Fruit fly (Drosophila melanogaster) whole organism, embryonic: Measurements from ENCODE around the gene CG15717.

ENCODE experiments used
- Antp ChIP-seq: fragments of 200-800 bp; sonication (Bioruptor generic); optimal IDR thresholded peaks from 3 replicates; lab custom pipeline; 2016; ENCODE audit warnings: missing biosample characterization, missing genetic modification characterization
- B-H2 ChIP-seq: fragments of 200-800 bp; sonication (Bioruptor generic); optimal IDR thresholded peaks from 2 replicates; lab custom pipeline; 2018; ENCODE audit warnings: missing biosample characterization, mild to moderate bottlenecking, missing genetic modification characterization
- C15 ChIP-seq: fragments of 200-800 bp; sonication (Bioruptor generic); IDR thresholded peaks from 3 replicates; pipeline ENCODE4 v1.3.6; 2022; ENCODE audit warnings: missing biosample characterization, missing genetic modification characterization
- CG10274 ChIP-seq: fragments of 200-800 bp; sonication (Bioruptor generic); optimal IDR thresholded peaks from 3 replicates; lab custom pipeline; 2017; ENCODE audit warnings: missing biosample characterization, mild to moderate bottlenecking, missing genetic modification characterization
- CG10462 ChIP-seq: fragments of 200-800 bp; sonication (Bioruptor generic); optimal IDR thresholded peaks from 2 replicates; lab custom pipeline; 2016; ENCODE audit warnings: missing biosample characterization, missing genetic modification characterization
- CG11093 ChIP-seq: fragments of 200-800 bp; sonication (Bioruptor generic); IDR thresholded peaks from 3 replicates; pipeline ENCODE4 v1.3.6; 2022; ENCODE audit warnings: missing biosample characterization, missing genetic modification characterization
- CG13123 ChIP-seq: fragments of 200-800 bp; sonication (Bioruptor generic); optimal IDR thresholded peaks from 2 replicates; lab custom pipeline; 2016; ENCODE audit warnings: missing biosample characterization, missing genetic modification characterization
- CG13775 ChIP-seq: fragments of 200-800 bp; sonication (Bioruptor generic); optimal IDR thresholded peaks from 3 replicates; lab custom pipeline; 2017; ENCODE audit warnings: missing biosample characterization, mild to moderate bottlenecking, missing genetic modification characterization
- CG14050 ChIP-seq: fragments of 200-800 bp; sonication (Bioruptor generic); IDR thresholded peaks from 3 replicates; pipeline ENCODE4 v1.3.6; 2022; ENCODE audit warnings: missing biosample characterization, missing genetic modification characterization
- CG15073 ChIP-seq: fragments of 200-800 bp; sonication (Bioruptor generic); optimal IDR thresholded peaks from 2 replicates; lab custom pipeline; 2016; ENCODE audit warnings: missing biosample characterization, missing genetic modification characterization
- CG15514 ChIP-seq: fragments of 200-800 bp; sonication (Bioruptor generic); optimal IDR thresholded peaks from 3 replicates; lab custom pipeline; 2017; ENCODE audit warnings: missing biosample characterization, missing genetic modification characterization, mild to moderate bottlenecking, moderate library complexity, missing genetic modification reagents
- CG1647 ChIP-seq: fragments of 200-800 bp; sonication (Bioruptor generic); optimal IDR thresholded peaks from 3 replicates; lab custom pipeline; 2016; ENCODE audit warnings: missing biosample characterization, missing genetic modification characterization
- CG18011 ChIP-seq: fragments of 200-800 bp; sonication (Bioruptor generic); optimal IDR thresholded peaks from 2 replicates; lab custom pipeline; 2017; ENCODE audit warnings: missing biosample characterization, missing genetic modification characterization, mild to moderate bottlenecking, moderate library complexity, missing genotype
- CG1832 ChIP-seq: fragments of 200-800 bp; sonication (Bioruptor generic); optimal IDR thresholded peaks from 2 replicates; lab custom pipeline; 2017; ENCODE audit warnings: missing biosample characterization, mild to moderate bottlenecking, missing genetic modification characterization, inconsistent platforms
- CG18476 ChIP-seq: fragments of 200-800 bp; sonication (Bioruptor generic); optimal IDR thresholded peaks from 2 replicates; lab custom pipeline; 2016; ENCODE audit warnings: missing biosample characterization, mild to moderate bottlenecking, missing genetic modification characterization
- CG18619 ChIP-seq: fragments of 200-800 bp; sonication (Bioruptor generic); optimal IDR thresholded peaks from 3 replicates; lab custom pipeline; 2017; ENCODE audit warnings: missing biosample characterization, mild to moderate bottlenecking, missing genetic modification characterization
- CG2889 ChIP-seq: fragments of 200-800 bp; sonication (Bioruptor generic); IDR thresholded peaks from 3 replicates; pipeline ENCODE4 v1.3.6; 2022; ENCODE audit warnings: missing biosample characterization, missing genetic modification characterization
- CG31365 ChIP-seq: fragments of 200-800 bp; sonication (Bioruptor generic); optimal IDR thresholded peaks from 2 replicates; lab custom pipeline; 2018; ENCODE audit warnings: missing biosample characterization, mild to moderate bottlenecking, missing genetic modification characterization
- CG3163 ChIP-seq: fragments of 200-800 bp; sonication (Bioruptor generic); optimal IDR thresholded peaks from 3 replicates; lab custom pipeline; 2016; ENCODE audit warnings: missing biosample characterization, missing genetic modification characterization
- CG33557 ChIP-seq: fragments of 200-800 bp; sonication (Bioruptor generic); optimal IDR thresholded peaks from 2 replicates; lab custom pipeline; 2019; ENCODE audit warnings: missing biosample characterization, mild to moderate bottlenecking, missing genetic modification characterization, moderate library complexity
- CG6813 ChIP-seq: fragments of 200-800 bp; sonication (Bioruptor generic); optimal IDR thresholded peaks from 2 replicates; lab custom pipeline; 2017; ENCODE audit warnings: missing biosample characterization, missing genetic modification characterization, mild to moderate bottlenecking, moderate library complexity, missing genetic modification reagents
- CG7928 ChIP-seq: fragments of 200-800 bp; sonication (Bioruptor generic); optimal IDR thresholded peaks from 2 replicates; lab custom pipeline; 2017; ENCODE audit warnings: missing biosample characterization, mild to moderate bottlenecking, missing genetic modification characterization
- CG8359 ChIP-seq: fragments of 200-800 bp; sonication (Bioruptor generic); optimal IDR thresholded peaks from 2 replicates; lab custom pipeline; 2017; ENCODE audit warnings: missing biosample characterization, mild to moderate bottlenecking, missing genetic modification characterization, borderline replicate concordance
- CG9932 ChIP-seq: fragments of 200-800 bp; sonication (Bioruptor generic); IDR thresholded peaks from 2 replicates; pipeline ENCODE4 v1.3.6; 2022; ENCODE audit warnings: missing biosample characterization, missing genetic modification characterization
- Camta ChIP-seq: fragments of 200-800 bp; sonication (Bioruptor generic); optimal IDR thresholded peaks from 2 replicates; lab custom pipeline; 2016; ENCODE audit warnings: missing biosample characterization, missing genetic modification characterization
- CrebB ChIP-seq: fragments of 200-800 bp; sonication (Bioruptor generic); optimal IDR thresholded peaks from 3 replicates; lab custom pipeline; 2018; ENCODE audit warnings: missing biosample characterization, mild to moderate bottlenecking, missing genetic modification characterization
- D19A ChIP-seq: fragments of 200-800 bp; optimal IDR thresholded peaks from 3 replicates; lab custom pipeline; 2019; ENCODE audit warnings: missing biosample characterization, mild to moderate bottlenecking, missing genetic modification characterization, moderate library complexity
- Dek ChIP-seq: fragments of 200-800 bp; sonication (Bioruptor generic); optimal IDR thresholded peaks from 3 replicates; lab custom pipeline; 2019; ENCODE audit warnings: missing biosample characterization, mild to moderate bottlenecking, missing genetic modification characterization, moderate library complexity
- HHEX ChIP-seq: fragments of 200-800 bp; sonication (Bioruptor generic); optimal IDR thresholded peaks from 3 replicates; lab custom pipeline; 2017; ENCODE audit warnings: missing biosample characterization, mild to moderate bottlenecking, missing genetic modification characterization, missing genetic modification reagents
- Hey ChIP-seq: fragments of 200-800 bp; sonication (Bioruptor generic); optimal IDR thresholded peaks from 3 replicates; lab custom pipeline; 2018; ENCODE audit warnings: missing biosample characterization, mild to moderate bottlenecking, missing genetic modification characterization
- HmgD ChIP-seq: fragments of 200-800 bp; sonication (Bioruptor generic); optimal IDR thresholded peaks from 3 replicates; lab custom pipeline; 2016; ENCODE audit warnings: missing biosample characterization, missing genetic modification characterization
- HmgZ ChIP-seq: fragments of 200-800 bp; sonication (Bioruptor generic); optimal IDR thresholded peaks from 2 replicates; lab custom pipeline; 2018; ENCODE audit warnings: missing biosample characterization, mild to moderate bottlenecking, missing genetic modification characterization
- Hr3 ChIP-seq: fragments of 200-800 bp; sonication (Bioruptor generic); optimal IDR thresholded peaks from 3 replicates; lab custom pipeline; 2016; ENCODE audit warnings: missing biosample characterization, missing genetic modification characterization
- Mad ChIP-seq: fragments of 200-800 bp; sonication (Bioruptor generic); optimal IDR thresholded peaks from 2 replicates; lab custom pipeline; 2016; ENCODE audit warnings: missing biosample characterization, missing genetic modification characterization
- Mes4 ChIP-seq: fragments of 200-800 bp; sonication (Bioruptor generic); optimal IDR thresholded peaks from 2 replicates; lab custom pipeline; 2016; ENCODE audit warnings: missing biosample characterization, missing genetic modification characterization
- NC2β ChIP-seq: fragments of 200-800 bp; sonication (Bioruptor generic); optimal IDR thresholded peaks from 2 replicates; lab custom pipeline; 2016; ENCODE audit warnings: missing biosample characterization, missing genetic modification characterization
- Oli ChIP-seq: fragments of 200-800 bp; sonication (Bioruptor generic); optimal IDR thresholded peaks from 2 replicates; lab custom pipeline; 2018; ENCODE audit warnings: missing biosample characterization, mild to moderate bottlenecking, missing genetic modification characterization, moderate library complexity
- YL-1 ChIP-seq: fragments of 200-800 bp; sonication (Bioruptor generic); optimal IDR thresholded peaks from 3 replicates; lab custom pipeline; 2017; ENCODE audit warnings: missing biosample characterization, mild to moderate bottlenecking, missing genetic modification characterization
- ato ChIP-seq: fragments of 200-800 bp; sonication (Bioruptor generic); IDR thresholded peaks from 2 replicates; pipeline ENCODE4 v1.3.6; 2022; ENCODE audit warnings: missing biosample characterization, missing genetic modification characterization; ENCODE audit not compliant: partially characterized antibody
- az2 ChIP-seq: fragments of 200-800 bp; sonication (Bioruptor generic); optimal IDR thresholded peaks from 3 replicates; lab custom pipeline; 2016; ENCODE audit warnings: missing biosample characterization, missing genetic modification characterization
- corto ChIP-seq: fragments of 200-800 bp; sonication (Bioruptor generic); optimal IDR thresholded peaks from 2 replicates; lab custom pipeline; 2016; ENCODE audit warnings: missing biosample characterization, mild to moderate bottlenecking, missing genetic modification characterization, moderate library complexity
- dati ChIP-seq: fragments of 200-800 bp; sonication (Bioruptor generic); IDR thresholded peaks from 2 replicates; pipeline ENCODE4 v1.3.6; 2022; ENCODE audit warnings: missing biosample characterization, missing genetic modification characterization
- emc ChIP-seq: fragments of 200-800 bp; sonication (Bioruptor generic); optimal IDR thresholded peaks from 2 replicates; lab custom pipeline; 2016; ENCODE audit warnings: missing biosample characterization, missing genetic modification characterization
- fru ChIP-seq: fragments of >200 bp; optimal IDR thresholded peaks from 2 replicates; lab custom pipeline; 2017
- fu2 ChIP-seq: fragments of 200-800 bp; sonication (Bioruptor generic); optimal IDR thresholded peaks from 2 replicates; lab custom pipeline; 2016; ENCODE audit warnings: missing biosample characterization, missing genetic modification characterization
- lmd ChIP-seq: fragments of 200-800 bp; sonication (Bioruptor generic); IDR thresholded peaks from 2 replicates; pipeline ENCODE4 v1.3.6; 2022; ENCODE audit warnings: missing biosample characterization, missing genetic modification characterization
- nerfin-1 ChIP-seq: fragments of 200-800 bp; sonication (Bioruptor generic); optimal IDR thresholded peaks from 3 replicates; lab custom pipeline; 2019; ENCODE audit warnings: missing biosample characterization, mild to moderate bottlenecking, missing genetic modification characterization, moderate library complexity
- otp ChIP-seq: fragments of 200-800 bp; sonication (Bioruptor generic); IDR thresholded peaks from 3 replicates; pipeline ENCODE4, ENCODE4 v1.3.6; 2022; ENCODE audit warnings: missing biosample characterization, missing genetic modification characterization
- p53 ChIP-seq: fragments of 200-800 bp; sonication (Bioruptor generic); optimal IDR thresholded peaks from 2 replicates; lab custom pipeline; 2016; ENCODE audit warnings: missing biosample characterization, missing genetic modification characterization
- pnt ChIP-seq: fragments of 200-800 bp; sonication (Bioruptor generic); optimal IDR thresholded peaks from 3 replicates; lab custom pipeline; 2016; ENCODE audit warnings: missing biosample characterization, missing genetic modification characterization
- so ChIP-seq: fragments of 200-800 bp; sonication (Bioruptor generic); IDR thresholded peaks from 3 replicates; pipeline ENCODE4 v1.3.6; 2022; ENCODE audit warnings: missing biosample characterization, missing genetic modification characterization
- sug ChIP-seq: fragments of 200-800 bp; optimal IDR thresholded peaks from 2 replicates; lab custom pipeline; 2019; ENCODE audit warnings: missing biosample characterization, mild to moderate bottlenecking, missing genetic modification characterization, moderate library complexity

The CG15717 gene

dm6 chrX:13128750-13129152 lies at the start of gene CG15717, which contains the start of the genes CG32638 and MFS10 (continued):
- peak; percentile 25 for TF ChIP-seq Mad
- no peak for TF ChIP-seq pnt (GFP tag; lab: Kevin White, UChicago)
- no peak for TF ChIP-seq Hr3 (GFP tag; lab: Kevin White, UChicago)
- no peak for TF ChIP-seq CG18476 (GFP tag; lab: Kevin White, UChicago)
- no peak for TF ChIP-seq p53
- no peak for TF ChIP-seq HHEX (GFP tag; lab: Kevin White, UChicago)
- no peak; the same call in 2 of the 3 replicates for TF ChIP-seq so (GFP tag; lab: Robert Waterston, UW)
- no peak for TF ChIP-seq CG15073
- no peak for TF ChIP-seq B-H2
- TF ChIP-seq CG13123 = no peak
- no peak for TF ChIP-seq lmd (GFP tag; lab: Robert Waterston, UW)
- peak; percentile 30 for TF ChIP-seq sug
- TF ChIP-seq emc (GFP tag; lab: Kevin White, UChicago) = no peak
- TF ChIP-seq CG8359 = no peak
- no peak for TF ChIP-seq CG1647 (GFP tag; lab: Kevin White, UChicago)
- TF ChIP-seq YL-1 (GFP tag; lab: Kevin White, UChicago) = peak; percentile 9
- peak; percentile 30; the same call in 1 of the 2 replicates for TF ChIP-seq CG9932 (GFP tag; lab: Robert Waterston, UW)
- TF ChIP-seq otp = no peak
- TF ChIP-seq CG11093 = no peak
- peak; percentile 8 for TF ChIP-seq Mes4
- TF ChIP-seq C15 (GFP tag; lab: Robert Waterston, UW) = no peak
- no peak for TF ChIP-seq CG13775 (GFP tag; lab: Kevin White, UChicago)
- TF ChIP-seq Antp = no peak
- no peak for TF ChIP-seq CG10274 (GFP tag; lab: Kevin White, UChicago)
- no peak for TF ChIP-seq NC2β
- no peak for TF ChIP-seq fru (lab: Kevin White, UChicago)
- no peak for TF ChIP-seq az2 (GFP tag; lab: Kevin White, UChicago)
- peak; percentile 22 for TF ChIP-seq CG18619 (GFP tag; lab: Kevin White, UChicago)
- TF ChIP-seq CG3163 (GFP tag; lab: Kevin White, UChicago) = no peak
- TF ChIP-seq Camta (GFP tag; lab: Kevin White, UChicago) = no peak
- TF ChIP-seq CG15514 = peak; percentile 78
- TF ChIP-seq HmgD (GFP tag; lab: Kevin White, UChicago) = peak; percentile 9
- no peak for TF ChIP-seq CG33557 (GFP tag; lab: Kevin White, UChicago)
- no peak for TF ChIP-seq Dek (tag; lab: Kevin White, UChicago)
- TF ChIP-seq CG31365 (tag; lab: Kevin White, UChicago) = peak; percentile 72
- no peak for TF ChIP-seq CG7928 (GFP tag; lab: Kevin White, UChicago)
- TF ChIP-seq CG6813 (GFP tag; lab: Kevin White, UChicago) = no peak
- no peak for TF ChIP-seq D19A (tag; lab: Kevin White, UChicago)
- no peak for TF ChIP-seq CG10462
- TF ChIP-seq CG18011 (GFP tag; lab: Kevin White, UChicago) = no peak
- TF ChIP-seq CG2889 (GFP tag; lab: Robert Waterston, UW) = no peak
- TF ChIP-seq corto = no peak
- TF ChIP-seq HmgZ (tag; lab: Kevin White, UChicago) = peak; percentile 83
- no peak for TF ChIP-seq fu2 (GFP tag; lab: Kevin White, UChicago)
- peak; percentile 4 for TF ChIP-seq nerfin-1 (tag; lab: Kevin White, UChicago)
- 0 out of 2 replicates have a peak, but pooled peaks have one; percentile 21 for TF ChIP-seq ato (GFP tag; lab: Robert Waterston, UW)
- TF ChIP-seq CrebB = peak; percentile 45
- no peak for TF ChIP-seq Hey (tag; lab: Kevin White, UChicago)
- TF ChIP-seq CG1832 (GFP tag; lab: Kevin White, UChicago) = no peak
- no peak for TF ChIP-seq dati (GFP tag; lab: Robert Waterston, UW)
- no peak for TF ChIP-seq CG14050 (GFP tag; lab: Robert Waterston, UW)
- no peak for TF ChIP-seq Oli (tag; lab: Kevin White, UChicago)
